Worm (Caenorhabditis elegans) whole organism, young adult: Measurements from ENCODE around the gene M01B2.10.
A peak's percentile ranks its signal among the peaks of the same experiment; 100 is the strongest.

ENCODE experiments used
- B0336.3 ChIP-seq: fragments of 200-800 bp; sonication (Bioruptor generic); IDR thresholded peaks from 2 replicates; pipeline ENCODE4 v1.3.6; 2022; ENCODE audit warnings: missing genetic modification characterization, missing compliant biosample characterization
- C17E4.6 ChIP-seq: fragments of 200-800 bp; sonication (Bioruptor generic); IDR thresholded peaks from 2 replicates; pipeline ENCODE4 v1.3.6; 2022; ENCODE audit warnings: missing genetic modification reagents, missing genetic modification characterization, missing compliant biosample characterization
- F10E7.11 ChIP-seq: sonication (generic microtip); optimal IDR thresholded peaks from 2 replicates; lab custom pipeline; 2017; ENCODE audit warnings: mild to moderate bottlenecking, missing genetic modification characterization, moderate library complexity, missing compliant biosample characterization
- Y53G8AR.9 ChIP-seq: fragments of 200-800 bp; sonication (Bioruptor generic); conservative IDR thresholded peaks from 2 replicates; pipeline ENCODE4 v1.3.6; 2022; ENCODE audit warnings: missing genetic modification reagents, missing genetic modification characterization, missing compliant biosample characterization
- Y56A3A.18 ChIP-seq: fragments of 200-800 bp; sonication (Bioruptor generic); IDR thresholded peaks from 2 replicates; pipeline ENCODE4 v1.3.6; 2022; ENCODE audit warnings: missing genetic modification reagents, missing genetic modification characterization, missing compliant biosample characterization
- Y79H2A.3 ChIP-seq: fragments of 200-800 bp; sonication (Bioruptor generic); conservative IDR thresholded peaks from 2 replicates; pipeline ENCODE4 v1.3.6; 2022; ENCODE audit warnings: missing genetic modification reagents, missing genetic modification characterization, missing compliant biosample characterization
- aptf-3 ChIP-seq: fragments of 200-800 bp; sonication (Bioruptor generic); IDR thresholded peaks from 2 replicates; pipeline ENCODE4 v1.3.6; 2022; ENCODE audit warnings: missing genetic modification characterization, missing compliant biosample characterization
- atf-7 ChIP-seq: sonication (generic microtip); optimal IDR thresholded peaks from 2 replicates; lab custom pipeline; 2017; ENCODE audit warnings: mild to moderate bottlenecking, missing genetic modification characterization, missing compliant biosample characterization
- attf-3 ChIP-seq: fragments of 200-800 bp; sonication (Bioruptor generic); conservative IDR thresholded peaks from 2 replicates; pipeline ENCODE4 v1.3.6; 2022; ENCODE audit warnings: missing genetic modification reagents, missing genetic modification characterization, missing compliant biosample characterization
- cebp-2 ChIP-seq: fragments of 200-800 bp; sonication (Bioruptor generic); IDR thresholded peaks from 2 replicates; pipeline ENCODE4 v1.3.6; 2022; ENCODE audit warnings: missing genetic modification characterization, missing compliant biosample characterization
- ceh-27 ChIP-seq: fragments of 200-800 bp; sonication (Bioruptor generic); optimal IDR thresholded peaks from 2 replicates; lab custom pipeline; 2018; ENCODE audit warnings: mild to moderate bottlenecking, missing genetic modification characterization, moderate library complexity, missing compliant biosample characterization
- ceh-79 ChIP-seq: sonication (generic microtip); optimal IDR thresholded peaks from 2 replicates; lab custom pipeline; 2017; ENCODE audit warnings: mild to moderate bottlenecking, missing genetic modification characterization, missing compliant biosample characterization
- ceh-91 ChIP-seq: fragments of 200-800 bp; sonication (Bioruptor generic); IDR thresholded peaks from 2 replicates; pipeline ENCODE4 v1.3.6; 2022; ENCODE audit warnings: missing genetic modification reagents, missing genetic modification characterization, missing compliant biosample characterization
- chd-7 ChIP-seq: sonication (generic microtip); optimal IDR thresholded peaks from 2 replicates; lab custom pipeline; 2016; ENCODE audit warnings: mild to moderate bottlenecking, missing genetic modification characterization, moderate library complexity, missing compliant biosample characterization
- die-1 ChIP-seq: sonication (generic microtip); optimal IDR thresholded peaks from 2 replicates; lab custom pipeline; 2016; ENCODE audit warnings: missing genotype, mild to moderate bottlenecking, missing genetic modification characterization, missing compliant biosample characterization
- efl-1 ChIP-seq: fragments of 150-350 bp; optimal IDR thresholded peaks from 2 replicates; lab custom pipeline; 2014; ENCODE audit warnings: missing biosample characterization, missing genetic modification reagents, missing genetic modification characterization
- egl-18 ChIP-seq: fragments of 200-800 bp; sonication (Bioruptor generic); IDR thresholded peaks from 2 replicates; pipeline ENCODE4 v1.3.6; 2022; ENCODE audit warnings: missing genetic modification reagents, missing genetic modification characterization, missing compliant biosample characterization
- ets-4 ChIP-seq: fragments of 200-800 bp; sonication (Bioruptor generic); optimal IDR thresholded peaks from 2 replicates; lab custom pipeline; 2018; ENCODE audit warnings: mild to moderate bottlenecking, missing genetic modification characterization, missing compliant biosample characterization
- fkh-3 ChIP-seq: sonication (generic microtip); optimal IDR thresholded peaks from 2 replicates; lab custom pipeline; 2016; ENCODE audit warnings: mild to moderate bottlenecking, missing genetic modification characterization, missing compliant biosample characterization
- gei-17 ChIP-seq: fragments of 200-800 bp; sonication (Bioruptor generic); optimal IDR thresholded peaks from 2 replicates; lab custom pipeline; 2018; ENCODE audit warnings: mild to moderate bottlenecking, missing genetic modification characterization, missing compliant biosample characterization
- hlh-12 ChIP-seq: sonication (generic microtip); optimal IDR thresholded peaks from 2 replicates; lab custom pipeline; 2016; ENCODE audit warnings: missing genetic modification characterization, missing compliant biosample characterization
- hlh-26 ChIP-seq: fragments of 200-800 bp; sonication (Bioruptor generic); conservative IDR thresholded peaks from 2 replicates; pipeline ENCODE4 v1.3.6; 2022; ENCODE audit warnings: missing genetic modification reagents, missing genetic modification characterization, missing compliant biosample characterization
- hmg-20 ChIP-seq: fragments of 200-800 bp; sonication (Bioruptor generic); IDR thresholded peaks from 2 replicates; pipeline ENCODE4 v1.3.6; 2022; ENCODE audit warnings: missing genetic modification reagents, missing genetic modification characterization, missing compliant biosample characterization
- hsf-1 ChIP-seq: fragments of 200-800 bp; sonication (Bioruptor generic); IDR thresholded peaks from 2 replicates; pipeline ENCODE4 v1.3.6; 2022; ENCODE audit warnings: missing genetic modification reagents, missing genetic modification characterization, missing compliant biosample characterization
- lag-1 ChIP-seq: fragments of 200-800 bp; sonication (Bioruptor generic); IDR thresholded peaks from 2 replicates; pipeline ENCODE4 v1.3.6; 2022; ENCODE audit warnings: missing genetic modification reagents, missing genetic modification characterization, missing compliant biosample characterization
- madf-3 ChIP-seq: fragments of 200-800 bp; sonication (Bioruptor generic); IDR thresholded peaks from 2 replicates; pipeline ENCODE4 v1.3.6; 2022; ENCODE audit warnings: missing genetic modification reagents, missing genetic modification characterization, missing compliant biosample characterization
- mes-4 ChIP-seq: sonication (generic microtip); optimal IDR thresholded peaks from 2 replicates; lab custom pipeline; 2016; ENCODE audit warnings: missing genotype, missing genetic modification characterization, missing compliant biosample characterization
- mxl-1 ChIP-seq: sonication (generic microtip); optimal IDR thresholded peaks from 2 replicates; lab custom pipeline; 2016; ENCODE audit warnings: missing genetic modification characterization, missing compliant biosample characterization
- nfya-2 ChIP-seq: fragments of 200-800 bp; sonication (Bioruptor generic); IDR thresholded peaks from 2 replicates; pipeline ENCODE4 v1.3.6; 2022; ENCODE audit warnings: missing genetic modification reagents, missing genetic modification characterization, missing compliant biosample characterization
- nhr-179 ChIP-seq: sonication (generic microtip); optimal IDR thresholded peaks from 2 replicates; lab custom pipeline; 2016; ENCODE audit warnings: mild to moderate bottlenecking, missing genetic modification characterization, missing compliant biosample characterization
- nhr-80 ChIP-seq: sonication (generic microtip); optimal IDR thresholded peaks from 2 replicates; lab custom pipeline; 2016; ENCODE audit warnings: missing genetic modification characterization, missing compliant biosample characterization
- pbrm-1 ChIP-seq: fragments of 200-800 bp; sonication (Bioruptor generic); IDR thresholded peaks from 2 replicates; pipeline ENCODE4 v1.3.6; 2022; ENCODE audit warnings: missing genetic modification reagents, missing genetic modification characterization, missing compliant biosample characterization
- pha-4 ChIP-seq: fragments of 150-350 bp; sonication (generic microtip); optimal IDR thresholded peaks from 2 replicates; lab custom pipeline; 2014; ENCODE audit warnings: missing biosample characterization, missing genetic modification reagents, missing genetic modification characterization
- rcor-1 ChIP-seq: fragments of 200-800 bp; sonication (Bioruptor generic); IDR thresholded peaks from 2 replicates; pipeline ENCODE4 v1.3.6; 2022; ENCODE audit warnings: missing genetic modification reagents, missing genetic modification characterization, missing compliant biosample characterization
- sptf-2 ChIP-seq: fragments of 200-800 bp; sonication (Bioruptor generic); optimal IDR thresholded peaks from 2 replicates; lab custom pipeline; 2018; ENCODE audit warnings: mild to moderate bottlenecking, missing genetic modification characterization, missing compliant biosample characterization
- unc-62 ChIP-seq: fragments of 150-350 bp; optimal IDR thresholded peaks from 2 replicates; lab custom pipeline; 2014; ENCODE audit warnings: missing biosample characterization, missing genetic modification reagents, missing genetic modification characterization

Gene M01B2.10

DNA sequence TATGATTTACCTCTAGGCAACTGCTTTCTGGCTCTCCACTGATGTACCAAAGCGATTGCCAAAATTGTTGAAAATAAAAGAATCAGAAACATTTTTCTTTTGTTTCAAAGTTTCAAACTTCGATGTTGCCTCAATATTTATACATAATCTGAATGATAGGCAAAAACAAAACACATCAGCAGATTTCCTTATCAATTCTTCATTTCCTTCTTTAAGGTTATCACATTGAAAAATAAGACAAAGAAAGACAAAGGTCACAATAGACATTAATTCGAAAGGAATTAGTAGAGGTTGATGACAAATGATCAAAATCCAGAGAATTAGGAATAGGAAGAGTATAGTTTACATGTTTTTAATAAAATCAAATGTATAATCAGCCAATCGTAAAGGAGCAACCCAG lies 28.8 kb upstream of the M01B2.10 start, which contains the start of gene cyp-34A2:
cyp-34A2 (minus strand) TSS at position 101 of the 400 bp plus-strand sequence.
- no peak for TF ChIP-seq ceh-91 (GFP tag; lab: Robert Waterston, UW)

DNA sequence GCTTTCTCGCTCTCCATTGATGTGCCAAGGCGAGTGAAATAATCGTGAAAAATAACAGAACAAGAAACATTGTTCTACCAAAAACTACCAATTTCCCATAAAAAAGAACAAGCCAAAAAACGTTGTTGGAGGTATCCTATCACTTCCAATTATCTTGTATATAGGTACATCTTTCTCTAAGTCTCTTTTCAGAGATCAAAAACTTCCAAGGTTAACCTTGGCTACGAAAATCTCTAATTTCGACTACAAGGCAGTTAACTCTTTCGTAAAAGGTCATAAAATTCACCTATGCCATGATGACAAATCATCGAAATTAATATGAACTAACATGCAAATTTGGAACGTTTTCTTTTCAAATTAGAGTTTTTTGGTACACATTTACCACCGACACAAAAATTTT lies 25.6 kb upstream of the M01B2.10 start, which contains the start of gene cyp-34A1:
cyp-34A1 (minus strand) TSS at position 101 of the 400 bp plus-strand sequence.
- TF ChIP-seq hlh-26 (GFP tag; lab: Robert Waterston, UW), result no peak
- no peak for TF ChIP-seq B0336.3
- no peak for TF ChIP-seq aptf-3
- TF ChIP-seq pha-4 (tag; lab: Kevin White, UChicago), result no peak
- no peak for TF ChIP-seq lag-1 (GFP tag; lab: Robert Waterston, UW)
- TF ChIP-seq ceh-79 (tag; lab: Kevin White, UChicago), result no peak
- no peak for TF ChIP-seq fkh-3 (tag; lab: Kevin White, UChicago)
- TF ChIP-seq mxl-1 (tag; lab: Kevin White, UChicago), result no peak
- TF ChIP-seq unc-62, result no peak
- TF ChIP-seq efl-1 (GFP tag; lab: Kevin White, UChicago), result no peak
- TF ChIP-seq cebp-2 (GFP tag; lab: Robert Waterston, UW), result no peak
- TF ChIP-seq Y79H2A.3 (GFP tag; lab: Robert Waterston, UW), result no peak
- no peak for TF ChIP-seq C17E4.6 (GFP tag; lab: Robert Waterston, UW)
- TF ChIP-seq Y56A3A.18 (GFP tag; lab: Robert Waterston, UW), result no peak
- TF ChIP-seq nfya-2 (GFP tag; lab: Robert Waterston, UW), result no peak
- TF ChIP-seq pbrm-1 (GFP tag; lab: Robert Waterston, UW), result no peak
- no peak for TF ChIP-seq die-1 (tag; lab: Kevin White, UChicago)
- no peak for TF ChIP-seq hlh-12 (tag; lab: Kevin White, UChicago)
- TF ChIP-seq egl-18, result no peak

DNA sequence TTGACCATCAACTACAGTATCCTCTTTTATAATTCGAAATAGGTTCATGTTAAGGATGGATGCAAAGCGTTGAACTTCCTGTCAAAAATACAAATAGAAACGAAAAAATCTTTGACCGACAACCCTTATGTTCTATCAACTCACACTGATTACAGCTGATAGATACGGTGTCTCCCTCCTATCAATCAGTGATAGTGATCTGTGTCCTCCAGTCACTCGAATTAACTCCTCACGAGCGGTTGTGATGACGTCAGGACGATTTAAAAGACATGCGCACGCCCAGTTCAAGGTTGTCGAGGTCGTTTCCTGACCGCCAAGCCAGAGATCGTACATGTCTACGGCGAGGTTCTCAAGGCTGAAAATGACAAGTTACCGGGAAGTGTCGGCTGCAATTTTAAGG lies 23.7 kb upstream of the M01B2.10 start:
- TF ChIP-seq Y53G8AR.9 (GFP tag; lab: Robert Waterston, UW), result no peak
- TF ChIP-seq nhr-179, result no peak
- TF ChIP-seq chd-7 (tag; lab: Kevin White, UChicago), result no peak
- TF ChIP-seq ceh-27 (GFP tag; lab: Kevin White, UChicago), result no peak
- TF ChIP-seq attf-3 (GFP tag; lab: Robert Waterston, UW), result no peak
- no peak for TF ChIP-seq hsf-1 (GFP tag; lab: Robert Waterston, UW)
- peak; percentile 89 for TF ChIP-seq atf-7 (tag; lab: Kevin White, UChicago)
- 0 out of 2 replicates have a peak, but pooled peaks have one; percentile 7 for TF ChIP-seq madf-3 (GFP tag; lab: Robert Waterston, UW)
- no peak for TF ChIP-seq F10E7.11 (tag; lab: Kevin White, UChicago)
- TF ChIP-seq gei-17 (GFP tag; lab: Kevin White, UChicago), result no peak
- peak; percentile 59 for TF ChIP-seq nhr-80 (tag; lab: Kevin White, UChicago)
- no peak for TF ChIP-seq fkh-3 (tag; lab: Kevin White, UChicago)
- TF ChIP-seq hmg-20 (GFP tag; lab: Robert Waterston, UW), result no peak
- TF ChIP-seq sptf-2, result no peak
- no peak for TF ChIP-seq ets-4 (GFP tag; lab: Kevin White, UChicago)
- no peak for TF ChIP-seq mes-4
- TF ChIP-seq rcor-1 (GFP tag; lab: Robert Waterston, UW), result no peak
